Worm (Caenorhabditis elegans): ENCODE data around the gene mlc-6.

The mlc-6 gene

DNA sequence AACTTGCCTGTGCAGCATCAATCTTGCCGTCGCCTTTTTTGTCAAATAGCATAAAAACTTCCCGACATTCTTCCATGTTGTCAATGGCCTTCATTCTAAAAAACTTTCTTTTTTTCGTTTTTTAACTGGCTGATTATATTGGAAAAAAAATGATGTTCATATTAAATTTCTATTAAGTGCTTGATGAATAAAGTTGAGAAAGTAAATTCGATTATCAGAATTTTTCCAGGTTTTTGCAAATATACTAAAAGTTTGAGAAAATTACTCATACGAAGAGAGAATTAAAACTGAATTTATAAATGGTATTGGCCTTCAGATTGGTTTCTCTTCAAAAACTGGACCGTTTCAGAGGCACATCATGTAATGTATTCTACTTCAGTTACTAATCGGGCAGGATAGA lies at the start of gene mlc-6:
mlc-6 (minus strand) TSS at position 101 of the 400 bp plus-strand sequence.
- TF ChIP-seq Y22D7AL.16 (tag; optimal IDR thresholded peaks at IDR 0.05) (no peak), elt-4 (tag; optimal IDR thresholded peaks at IDR 0.05) (no peak), C08G9.2 (tag; optimal IDR thresholded peaks at IDR 0.05) (no peak), pha-4 (tag; optimal IDR thresholded peaks at IDR 0.05) (no peak), hlh-6 (tag; optimal IDR thresholded peaks at IDR 0.05) (no peak), eyg-1 (tag; optimal IDR thresholded peaks at IDR 0.05) (no peak)

DNA sequence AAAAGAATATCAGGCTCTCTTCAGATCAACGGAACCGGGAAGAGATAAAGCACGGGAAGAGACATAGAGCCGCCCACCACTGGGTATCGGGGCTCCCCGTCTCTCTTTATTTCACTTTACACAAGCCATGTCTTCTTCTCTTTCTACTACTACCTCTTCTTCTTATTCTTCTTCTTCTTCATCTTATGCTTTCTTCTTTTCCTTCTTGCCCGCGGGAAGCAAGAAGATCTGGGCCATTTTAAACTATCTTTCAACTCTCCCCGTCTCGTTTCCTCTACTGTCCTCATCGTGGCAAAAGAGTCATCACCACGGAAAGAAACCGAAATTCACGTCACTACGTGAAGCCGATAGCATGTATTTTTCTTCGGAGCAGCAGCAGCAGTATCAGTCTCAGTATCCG lies 46.2 kb upstream of the mlc-6 start:
- TF ChIP-seq pha-2 (tag; optimal IDR thresholded peaks at IDR 0.05) (no peak), unc-42 (tag; optimal IDR thresholded peaks at IDR 0.05) (no peak), ceh-14 (tag; optimal IDR thresholded peaks at IDR 0.05) (no peak), ref-2 (tag; optimal IDR thresholded peaks at IDR 0.05) (no peak), tbx-7 (tag; optimal IDR thresholded peaks at IDR 0.05) (no peak), ceh-48 (tag; optimal IDR thresholded peaks at IDR 0.05) (no peak), fkh-6 (tag; optimal IDR thresholded peaks at IDR 0.05) (no peak), sdc-2 (tag; optimal IDR thresholded peaks at IDR 0.05) (no peak), unc-3 (GFP tag; conservative IDR thresholded peaks at IDR 0.05) (no peak), unc-3 (tag; optimal IDR thresholded peaks at IDR 0.05) (no peak), K09A11.1 (tag; optimal IDR thresholded peaks at IDR 0.05; ENCODE audit: insufficient read depth) (no peak), gmeb-2 (tag; optimal IDR thresholded peaks at IDR 0.05) (no peak), madf-2 (tag; optimal IDR thresholded peaks at IDR 0.05) (no peak), pha-4 (tag; optimal IDR thresholded peaks at IDR 0.05) (no peak), hlh-8 (tag; optimal IDR thresholded peaks at IDR 0.05) (no peak), hlh-15 (tag; optimal IDR thresholded peaks at IDR 0.05) (no peak), dve-1 (tag; optimal IDR thresholded peaks at IDR 0.05) (no peak), C08G9.2 (tag; optimal IDR thresholded peaks at IDR 0.05) (no peak), C38D4.7 (GFP tag; optimal IDR thresholded peaks at IDR 0.05) (no peak), syd-9 (tag; optimal IDR thresholded peaks at IDR 0.05) (peak; percentile 12), ceh-34 (tag; optimal IDR thresholded peaks at IDR 0.05) (peak; percentile 44), ceh-19 (GFP tag; optimal IDR thresholded peaks at IDR 0.05) (no peak), pat-9 (tag; optimal IDR thresholded peaks at IDR 0.05) (peak; percentile 20), sox-2 (GFP tag; IDR thresholded peaks at IDR 0.05) (no peak), nhr-11 (tag; optimal IDR thresholded peaks at IDR 0.05) (no peak), ceh-6 (GFP tag; optimal IDR thresholded peaks at IDR 0.05) (no peak), sox-4 (tag; optimal IDR thresholded peaks at IDR 0.05) (no peak), odd-2 (tag; optimal IDR thresholded peaks at IDR 0.05) (no peak), pag-3 (tag; optimal IDR thresholded peaks at IDR 0.05; ENCODE audit: borderline replicate concordance) (no peak), ceh-2 (tag; optimal IDR thresholded peaks at IDR 0.05) (no peak), lim-6 (tag; optimal IDR thresholded peaks at IDR 0.05) (no peak), ztf-16 (tag; optimal IDR thresholded peaks at IDR 0.05) (no peak), ceh-31 (tag; optimal IDR thresholded peaks at IDR 0.05) (no peak), ceh-24 (tag; optimal IDR thresholded peaks at IDR 0.05) (no peak), ets-4 (tag; optimal IDR thresholded peaks at IDR 0.05) (no peak), ahr-1 (tag; optimal IDR thresholded peaks at IDR 0.05) (no peak), elt-2 (tag; optimal IDR thresholded peaks at IDR 0.05) (no peak), unc-86 (tag; optimal IDR thresholded peaks at IDR 0.05) (no peak), ceh-30 (tag; optimal IDR thresholded peaks at IDR 0.05) (no peak), K02D7.2 (tag; optimal IDR thresholded peaks at IDR 0.05) (no peak), nhr-232 (tag; optimal IDR thresholded peaks at IDR 0.05) (no peak), zip-5 (tag; optimal IDR thresholded peaks at IDR 0.05) (no peak), Y22D7AL.16 (tag; optimal IDR thresholded peaks at IDR 0.05) (no peak), npax-4 (tag; optimal IDR thresholded peaks at IDR 0.05) (no peak), dmd-4 (tag; optimal IDR thresholded peaks at IDR 0.05; ENCODE audit: borderline replicate concordance) (no peak), ceh-18 (tag; optimal IDR thresholded peaks at IDR 0.05) (peak; percentile 90), nfya-1 (tag; optimal IDR thresholded peaks at IDR 0.05) (peak; percentile 12), hlh-30 (tag; optimal IDR thresholded peaks at IDR 0.05; ENCODE audit: insufficient read depth) (no peak), tbx-2 (tag; optimal IDR thresholded peaks at IDR 0.05) (peak; percentile 30)

Data from whole organism, late embryonic.